Worm (Caenorhabditis elegans): Measurements from ENCODE around the gene pas-1.

pas-1 gene

ce11 chrV:14438099-14438739 lies 15.8 kb upstream of the pas-1 start:
- TF ChIP-seq elt-2 (tag; optimal IDR thresholded peaks at IDR 0.05) (no peak), nhr-232 (tag; optimal IDR thresholded peaks at IDR 0.05) (no peak), sox-4 (tag; optimal IDR thresholded peaks at IDR 0.05) (no peak), ceh-14 (tag; optimal IDR thresholded peaks at IDR 0.05) (no peak), nhr-11 (tag; optimal IDR thresholded peaks at IDR 0.05) (no peak), hlh-6 (tag; optimal IDR thresholded peaks at IDR 0.05) (no peak), rnt-1 (tag; optimal IDR thresholded peaks at IDR 0.05) (no peak), hlh-15 (tag; optimal IDR thresholded peaks at IDR 0.05) (no peak), pax-1 (tag; optimal IDR thresholded peaks at IDR 0.05) (no peak), madf-2 (tag; optimal IDR thresholded peaks at IDR 0.05) (no peak), ceh-18 (tag; optimal IDR thresholded peaks at IDR 0.05) (no peak), ahr-1 (tag; optimal IDR thresholded peaks at IDR 0.05) (no peak)

ce11 chrV:14437355-14437754 lies 14.9 kb upstream of the pas-1 start:
- TF ChIP-seq unc-55 (GFP tag; optimal IDR thresholded peaks at IDR 0.05), result no peak
- TF ChIP-seq npax-4 (tag; optimal IDR thresholded peaks at IDR 0.05), result no peak
- TF ChIP-seq unc-3 (GFP tag; conservative IDR thresholded peaks at IDR 0.05), result no peak
- no peak for TF ChIP-seq unc-3 (tag; optimal IDR thresholded peaks at IDR 0.05)
- TF ChIP-seq C08G9.2 (tag; optimal IDR thresholded peaks at IDR 0.05), result no peak
- no peak for TF ChIP-seq pag-3 (tag; optimal IDR thresholded peaks at IDR 0.05; ENCODE audit: borderline replicate concordance)
- TF ChIP-seq ceh-48 (tag; optimal IDR thresholded peaks at IDR 0.05), result no peak
- TF ChIP-seq ceh-24 (tag; optimal IDR thresholded peaks at IDR 0.05), result no peak
- TF ChIP-seq lim-6 (tag; optimal IDR thresholded peaks at IDR 0.05), result no peak
- no peak for TF ChIP-seq ceh-9 (tag; optimal IDR thresholded peaks at IDR 0.05)
- no peak for TF ChIP-seq T23F11.4 (GFP tag; optimal IDR thresholded peaks at IDR 0.05)
- TF ChIP-seq mec-3 (tag; optimal IDR thresholded peaks at IDR 0.05; ENCODE audit: borderline replicate concordance), result no peak
- no peak for TF ChIP-seq gmeb-2 (tag; optimal IDR thresholded peaks at IDR 0.05)
- no peak for TF ChIP-seq madf-2 (tag; optimal IDR thresholded peaks at IDR 0.05)

ce11 chrV:14436195-14436594 lies 13.8 kb upstream of the pas-1 start:
- TF ChIP-seq hlh-8 (tag; optimal IDR thresholded peaks at IDR 0.05) (no peak), rnt-1 (tag; optimal IDR thresholded peaks at IDR 0.05) (no peak), T23F11.4 (GFP tag; optimal IDR thresholded peaks at IDR 0.05) (no peak), sdc-2 (tag; optimal IDR thresholded peaks at IDR 0.05) (no peak), ceh-6 (GFP tag; optimal IDR thresholded peaks at IDR 0.05) (no peak), gmeb-2 (tag; optimal IDR thresholded peaks at IDR 0.05) (no peak), zip-5 (tag; optimal IDR thresholded peaks at IDR 0.05) (no peak), ama-1 (optimal IDR thresholded peaks at IDR 0.05) (no peak), hlh-30 (tag; optimal IDR thresholded peaks at IDR 0.05; ENCODE audit: insufficient read depth) (no peak), npax-4 (tag; optimal IDR thresholded peaks at IDR 0.05) (no peak), elt-4 (tag; optimal IDR thresholded peaks at IDR 0.05) (no peak), hlh-13 (GFP tag; optimal IDR thresholded peaks at IDR 0.05) (no peak), ztf-16 (tag; optimal IDR thresholded peaks at IDR 0.05) (no peak), ceh-9 (tag; optimal IDR thresholded peaks at IDR 0.05) (no peak), nhr-232 (tag; optimal IDR thresholded peaks at IDR 0.05) (no peak), ceh-48 (tag; optimal IDR thresholded peaks at IDR 0.05) (no peak), elt-2 (tag; optimal IDR thresholded peaks at IDR 0.05) (no peak), madf-2 (tag; optimal IDR thresholded peaks at IDR 0.05) (no peak)

ce11 chrV:14433584-14433983 lies 11.2 kb upstream of the pas-1 start:
- TF ChIP-seq rnt-1 (tag; optimal IDR thresholded peaks at IDR 0.05) (no peak), ceh-18 (tag; optimal IDR thresholded peaks at IDR 0.05) (no peak), fax-1 (tag; optimal IDR thresholded peaks at IDR 0.05) (no peak), dmd-4 (tag; optimal IDR thresholded peaks at IDR 0.05; ENCODE audit: borderline replicate concordance) (no peak), ceh-48 (tag; optimal IDR thresholded peaks at IDR 0.05) (no peak), nfya-1 (tag; optimal IDR thresholded peaks at IDR 0.05) (no peak), lin-11 (tag; optimal IDR thresholded peaks at IDR 0.05) (no peak), hlh-13 (GFP tag; optimal IDR thresholded peaks at IDR 0.05) (no peak), elt-4 (tag; optimal IDR thresholded peaks at IDR 0.05) (no peak), eyg-1 (tag; optimal IDR thresholded peaks at IDR 0.05) (no peak), hlh-30 (tag; optimal IDR thresholded peaks at IDR 0.05; ENCODE audit: insufficient read depth) (no peak)

All from whole organism, late embryonic.